Fruit fly (Drosophila melanogaster) whole organism, pupa: ENCODE results near the gene CG10713.

Source experiments
- CG10348 ChIP-seq: fragments of 200-800 bp; sonication (Bioruptor generic); IDR thresholded peaks from 2 replicates; pipeline ENCODE4 v1.3.6; 2022; ENCODE audit warnings: missing biosample characterization, missing genetic modification characterization
- CG12605 ChIP-seq: fragments of 200-800 bp; sonication (Bioruptor generic); IDR thresholded peaks from 2 replicates; pipeline ENCODE4 v1.3.6; 2022; ENCODE audit warnings: missing biosample characterization, missing genetic modification characterization
- CG13204 ChIP-seq: fragments of 200-800 bp; sonication (Bioruptor generic); optimal IDR thresholded peaks from 2 replicates; lab custom pipeline; 2018; ENCODE audit warnings: missing biosample characterization, mild to moderate bottlenecking, missing genetic modification characterization, moderate library complexity
- CG14655 ChIP-seq: fragments of 200-800 bp; sonication (Bioruptor generic); optimal IDR thresholded peaks from 3 replicates; lab custom pipeline; 2017; ENCODE audit warnings: mild to moderate bottlenecking, missing biosample characterization, missing genetic modification reagents, missing genetic modification characterization
- CG15710 ChIP-seq: fragments of 200-800 bp; sonication (Bioruptor generic); optimal IDR thresholded peaks from 2 replicates; lab custom pipeline; 2018; ENCODE audit warnings: missing biosample characterization, mild to moderate bottlenecking, missing genetic modification characterization, moderate library complexity
- CG17806 ChIP-seq: fragments of 200-800 bp; sonication (Bioruptor generic); optimal IDR thresholded peaks from 2 replicates; lab custom pipeline; 2018; ENCODE audit warnings: missing biosample characterization, mild to moderate bottlenecking, missing genetic modification characterization, moderate library complexity
- CG32121 ChIP-seq: fragments of 200-800 bp; sonication (Bioruptor generic); IDR thresholded peaks from 2 replicates; pipeline ENCODE4 v1.3.6; 2022; ENCODE audit warnings: missing biosample characterization, missing genetic modification characterization
- CG34367 ChIP-seq: fragments of 200-800 bp; sonication (Bioruptor generic); optimal IDR thresholded peaks from 2 replicates; lab custom pipeline; 2018; ENCODE audit warnings: missing biosample characterization, mild to moderate bottlenecking, missing genetic modification characterization
- CG4496 ChIP-seq: fragments of 200-800 bp; sonication (Bioruptor generic); IDR thresholded peaks from 3 replicates; pipeline ENCODE4 v1.3.6; 2022; ENCODE audit warnings: missing biosample characterization, missing genetic modification characterization
- CG8159 ChIP-seq: fragments of 200-800 bp; sonication (Bioruptor generic); optimal IDR thresholded peaks from 3 replicates; lab custom pipeline; 2018; ENCODE audit warnings: missing biosample characterization, mild to moderate bottlenecking, missing genetic modification characterization, moderate library complexity
- CG8301 ChIP-seq: fragments of 200-800 bp; sonication (Bioruptor generic); optimal IDR thresholded peaks from 2 replicates; lab custom pipeline; 2018; ENCODE audit warnings: missing biosample characterization, mild to moderate bottlenecking, missing genetic modification characterization
- CG9948 ChIP-seq: fragments of 200-800 bp; sonication (Bioruptor generic); optimal IDR thresholded peaks from 2 replicates; lab custom pipeline; 2018; ENCODE audit warnings: missing biosample characterization, mild to moderate bottlenecking, missing genetic modification characterization, moderate library complexity
- D1 ChIP-seq: fragments of 200-800 bp; sonication (Bioruptor generic); optimal IDR thresholded peaks from 2 replicates; lab custom pipeline; 2018; ENCODE audit warnings: missing biosample characterization, mild to moderate bottlenecking, missing genetic modification characterization, moderate library complexity
- EcR ChIP-seq: fragments of 200-800 bp; sonication (Bioruptor generic); optimal IDR thresholded peaks from 3 replicates; lab custom pipeline; 2019; ENCODE audit warnings: missing biosample characterization, missing genetic modification characterization, mild to moderate bottlenecking, moderate library complexity, missing genetic modification reagents
- Ets98B ChIP-seq: fragments of 200-800 bp; sonication (Bioruptor generic); IDR thresholded peaks from 2 replicates; pipeline ENCODE4 v1.3.6; 2022; ENCODE audit warnings: missing biosample characterization, missing genetic modification characterization
- Pif1A ChIP-seq: fragments of 200-800 bp; sonication (Bioruptor generic); optimal IDR thresholded peaks from 3 replicates; lab custom pipeline; 2016; ENCODE audit warnings: missing biosample characterization, missing genetic modification characterization
- Pif1B ChIP-seq: fragments of 200-800 bp; sonication (Bioruptor generic); optimal IDR thresholded peaks from 3 replicates; lab custom pipeline; 2016; ENCODE audit warnings: missing biosample characterization, missing genetic modification characterization
- Snoo ChIP-seq: fragments of 200-800 bp; sonication (Bioruptor generic); optimal IDR thresholded peaks from 3 replicates; lab custom pipeline; 2017; ENCODE audit warnings: missing biosample characterization, mild to moderate bottlenecking, missing genetic modification characterization, inconsistent platforms
- fd96Ca ChIP-seq: fragments of 200-800 bp; sonication (Bioruptor generic); IDR thresholded peaks from 3 replicates; pipeline ENCODE4 v1.3.6; 2022; ENCODE audit warnings: missing biosample characterization, missing genetic modification characterization
- gl ChIP-seq: fragments of 200-800 bp; sonication (Bioruptor generic); optimal IDR thresholded peaks from 2 replicates; lab custom pipeline; 2018; ENCODE audit warnings: missing biosample characterization, mild to moderate bottlenecking, missing genetic modification characterization
- rn ChIP-seq: fragments of 200-800 bp; sonication (Bioruptor generic); IDR thresholded peaks from 2 replicates; pipeline ENCODE4 v1.3.6; 2022; ENCODE audit warnings: missing biosample characterization, missing genetic modification characterization

CG10713 gene

DNA sequence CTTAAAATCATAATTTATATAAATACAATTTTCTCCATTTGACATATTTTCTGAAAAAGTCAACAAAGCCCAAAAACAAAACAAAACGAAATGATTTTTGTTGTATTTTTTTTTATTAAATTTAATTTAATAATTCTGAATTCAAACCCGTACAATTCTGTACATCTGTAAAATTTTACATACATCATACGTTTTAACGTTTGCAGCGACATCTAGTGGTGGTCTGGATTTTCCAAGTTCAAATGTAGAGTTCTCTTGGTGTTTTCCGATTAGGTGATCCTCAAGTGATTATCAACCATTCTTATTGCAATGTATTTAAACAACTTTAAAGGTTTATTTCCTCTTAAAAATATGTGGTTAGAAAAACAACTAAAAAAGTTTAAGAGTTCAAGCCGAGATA is 24.0 kb downstream of the CG10713 start:
- TF ChIP-seq fd96Ca (GFP tag; lab: Robert Waterston, UW) (no peak), EcR (GFP tag; lab: Kevin White, UChicago) (peak; percentile 25), D1 (tag; lab: Kevin White, UChicago) (peak; percentile 93)

DNA sequence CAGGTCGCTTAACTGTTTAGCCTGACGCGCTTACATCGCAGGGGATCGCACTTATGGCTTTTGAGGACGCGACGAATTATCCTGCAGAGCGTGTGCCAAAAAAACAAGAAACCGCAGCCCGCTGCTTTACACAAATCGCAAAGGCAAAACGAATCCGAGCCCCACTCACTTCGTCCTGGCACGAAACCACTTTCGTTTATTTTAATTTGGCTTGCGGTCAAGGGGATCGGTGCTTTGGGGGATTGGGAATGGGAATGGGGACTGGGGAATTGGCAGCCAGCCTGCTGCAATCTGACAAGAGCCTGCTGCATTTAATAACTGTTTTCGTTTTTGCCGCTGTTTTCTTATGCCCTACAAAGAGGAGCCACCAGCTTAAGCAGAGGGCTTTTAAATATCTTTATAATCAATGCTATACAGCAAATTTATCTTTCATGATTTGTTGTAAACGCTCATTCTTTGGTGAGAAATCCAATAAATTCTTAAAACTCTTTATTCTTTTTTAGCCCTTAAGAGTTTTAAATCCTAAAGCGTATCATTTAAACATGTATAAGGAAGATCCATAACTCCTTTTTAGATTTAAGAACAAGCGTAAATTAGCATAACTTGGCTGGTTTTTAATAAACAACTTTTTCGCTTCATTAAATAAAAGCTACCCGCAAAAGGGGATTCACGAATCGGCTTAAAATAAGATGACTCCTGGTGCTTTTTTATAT is 25.1 kb downstream of the CG10713 start:
- TF ChIP-seq gl, result no peak
- no peak for TF ChIP-seq Ets98B
- no peak for TF ChIP-seq Pif1A (GFP tag; lab: Kevin White, UChicago)
- TF ChIP-seq D1 (tag; lab: Kevin White, UChicago), result no peak
- TF ChIP-seq CG14655 (GFP tag; lab: Kevin White, UChicago), result no peak
- TF ChIP-seq CG9948 (tag; lab: Kevin White, UChicago), result peak; percentile 5
- peak; percentile 52 for TF ChIP-seq CG15710 (tag; lab: Kevin White, UChicago)
- TF ChIP-seq CG34367 (tag; lab: Kevin White, UChicago), result peak; percentile 4
- peak; percentile 11 for TF ChIP-seq Pif1B (GFP tag; lab: Kevin White, UChicago)
- TF ChIP-seq CG8159 (tag; lab: Kevin White, UChicago), result peak; percentile 66
- no peak for TF ChIP-seq CG8301
- TF ChIP-seq Snoo, result peak; percentile 51
- no peak for TF ChIP-seq CG32121
- TF ChIP-seq CG12605 (GFP tag; lab: Robert Waterston, UW), result no peak
- no peak for TF ChIP-seq CG4496 (GFP tag; lab: Robert Waterston, UW)
- peak; percentile 7 for TF ChIP-seq CG17806 (tag; lab: Kevin White, UChicago)

DNA sequence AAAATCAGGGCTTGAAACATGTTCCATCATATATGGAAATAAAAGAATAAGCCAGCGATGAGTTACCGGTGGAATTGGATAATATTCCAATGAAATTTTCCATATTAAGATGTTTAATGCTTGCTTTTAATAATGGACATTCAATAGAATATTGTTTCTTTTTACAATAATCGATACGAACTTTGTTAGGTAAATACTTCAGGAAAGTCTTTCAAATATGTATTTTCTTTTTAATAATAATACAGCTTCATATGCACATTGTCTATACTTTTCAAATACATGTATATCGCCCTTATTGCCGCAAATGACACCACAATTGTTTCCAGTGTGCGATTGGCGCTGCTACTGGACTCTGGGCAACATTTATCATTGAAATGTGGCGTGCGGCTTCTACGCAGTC is 28.2 kb downstream of the CG10713 start:
- no peak for TF ChIP-seq gl
- TF ChIP-seq Pif1A (GFP tag; lab: Kevin White, UChicago), result peak; percentile 38
- no peak for TF ChIP-seq fd96Ca (GFP tag; lab: Robert Waterston, UW)
- peak; percentile 41 for TF ChIP-seq Snoo
- TF ChIP-seq CG13204 (GFP tag; lab: Kevin White, UChicago), result peak; percentile 7
- TF ChIP-seq Pif1B (GFP tag; lab: Kevin White, UChicago), result peak; percentile 42
- TF ChIP-seq CG34367 (tag; lab: Kevin White, UChicago), result peak; percentile 35
- no peak for TF ChIP-seq Ets98B
- TF ChIP-seq D1 (tag; lab: Kevin White, UChicago), result peak; percentile 26
- TF ChIP-seq rn, result no peak
- peak; percentile 52 for TF ChIP-seq CG15710 (tag; lab: Kevin White, UChicago)
- TF ChIP-seq EcR (GFP tag; lab: Kevin White, UChicago), result no peak
- TF ChIP-seq CG8301, result peak; percentile 29
- no peak for TF ChIP-seq CG10348
- TF ChIP-seq CG12605 (GFP tag; lab: Robert Waterston, UW), result no peak
- TF ChIP-seq CG9948 (tag; lab: Kevin White, UChicago), result peak; percentile 40
- peak; percentile 67 for TF ChIP-seq CG14655 (GFP tag; lab: Kevin White, UChicago)
- TF ChIP-seq CG8159 (tag; lab: Kevin White, UChicago), result peak; percentile 72
- TF ChIP-seq CG17806 (tag; lab: Kevin White, UChicago), result peak; percentile 46
- no peak for TF ChIP-seq CG32121

DNA sequence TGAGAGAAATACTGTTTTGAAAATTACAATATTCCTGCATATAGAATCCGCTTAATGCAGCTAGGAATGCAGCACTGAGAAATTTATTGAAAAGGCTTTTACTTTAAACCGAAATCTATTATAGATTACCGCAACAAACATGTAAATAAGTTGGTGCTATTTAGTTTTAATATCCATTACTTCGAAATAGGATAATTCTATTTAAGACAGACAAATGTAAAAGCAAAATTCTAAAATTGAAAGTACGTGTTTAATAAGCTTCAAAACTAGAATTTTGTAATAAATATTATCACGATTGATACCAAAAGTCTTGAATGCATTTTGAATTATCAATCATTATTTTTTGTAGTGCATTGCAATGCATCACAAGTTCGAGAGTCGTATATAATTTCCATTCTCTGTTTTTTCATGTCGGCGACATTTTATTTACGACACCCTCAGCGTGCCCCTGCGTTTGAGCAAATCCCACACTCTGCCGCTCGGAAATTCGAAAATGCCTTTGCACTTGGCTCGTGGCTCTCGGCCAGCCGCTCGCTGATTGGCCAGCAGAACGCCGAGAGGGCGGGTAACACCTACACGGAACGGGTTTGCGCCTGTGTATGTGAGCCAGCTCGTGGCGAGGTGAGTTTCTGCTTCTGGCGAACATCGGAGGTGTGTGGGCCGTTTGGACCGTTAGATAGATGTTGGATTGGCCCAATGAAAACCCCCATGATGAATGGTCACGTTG is 31.7 kb downstream of the CG10713 start:
- TF ChIP-seq CG17806 (tag; lab: Kevin White, UChicago) (no peak), CG9948 (tag; lab: Kevin White, UChicago) (no peak), CG32121 (no peak), Ets98B (no peak), CG4496 (GFP tag; lab: Robert Waterston, UW) (peak; percentile 69), gl (no peak), fd96Ca (GFP tag; lab: Robert Waterston, UW) (no peak), CG8159 (tag; lab: Kevin White, UChicago) (peak; percentile 20), D1 (tag; lab: Kevin White, UChicago) (no peak), CG34367 (tag; lab: Kevin White, UChicago) (no peak), CG12605 (GFP tag; lab: Robert Waterston, UW) (no peak), Snoo (no peak), CG8301 (no peak)

DNA sequence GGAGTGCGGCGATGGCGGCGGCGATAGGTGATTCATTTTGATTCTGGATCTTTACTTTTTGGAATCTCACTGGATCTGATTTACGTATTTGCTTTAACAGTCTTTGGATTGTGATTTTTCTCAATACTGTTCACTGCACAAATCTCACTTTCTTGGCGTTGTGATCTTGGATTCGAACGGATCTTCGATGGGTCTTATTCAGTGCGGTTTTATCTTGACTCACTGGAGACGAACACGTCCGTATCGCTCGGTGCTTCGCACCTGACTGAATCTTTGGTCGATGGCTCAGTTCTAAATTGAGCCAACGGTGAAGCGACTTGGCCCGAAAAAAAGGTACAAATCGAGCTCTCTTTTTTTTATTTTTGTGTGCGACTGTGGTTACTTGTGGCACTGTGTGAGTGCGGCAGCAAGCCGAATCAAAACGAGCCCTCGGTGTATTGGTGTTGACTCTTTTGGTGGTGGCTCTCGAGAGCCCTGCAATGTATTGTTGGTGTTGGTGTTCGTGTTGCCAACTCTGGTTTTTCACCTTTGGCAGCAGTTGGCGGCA is 34.1 kb downstream of the CG10713 start, which contains the start of gene sens:
Gene sens (minus strand): TSS at position 254 of the 547 bp plus-strand sequence.
- TF ChIP-seq gl (no peak), Snoo (peak; percentile 27)

DNA sequence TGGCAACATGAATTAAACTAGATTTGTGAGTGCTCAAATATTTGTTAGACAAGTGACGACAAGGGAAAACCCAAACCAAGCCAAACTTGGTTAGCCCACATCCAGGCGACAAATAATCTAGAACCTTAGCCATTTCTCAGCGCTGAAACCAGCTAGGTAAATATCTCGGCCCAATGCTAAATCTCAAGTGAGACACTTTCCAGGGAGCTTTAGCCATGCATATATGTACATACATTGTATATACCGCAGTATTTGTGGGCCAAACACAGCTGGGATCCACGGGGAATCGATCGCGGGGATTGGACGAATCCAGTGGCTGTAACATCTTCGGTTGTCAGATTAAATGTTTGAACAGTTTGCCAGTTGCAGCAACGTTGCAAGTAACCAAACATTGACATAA is 37.4 kb downstream of the CG10713 start:
- TF ChIP-seq CG4496 (GFP tag; lab: Robert Waterston, UW), result no peak
- TF ChIP-seq Pif1B (GFP tag; lab: Kevin White, UChicago), result no peak
- no peak for TF ChIP-seq CG8301
- TF ChIP-seq CG14655 (GFP tag; lab: Kevin White, UChicago), result no peak
- no peak for TF ChIP-seq CG32121
- TF ChIP-seq Pif1A (GFP tag; lab: Kevin White, UChicago), result no peak
- no peak for TF ChIP-seq rn
- TF ChIP-seq CG15710 (tag; lab: Kevin White, UChicago), result no peak
